Worm (Caenorhabditis elegans) whole organism, L4 larva: ENCODE measurements around the gene F28C10.1.

ENCODE experiments used
- D1046.2 ChIP-seq: fragments of 200-800 bp; sonication (Bioruptor generic); IDR thresholded peaks from 2 replicates; pipeline ENCODE4 v1.3.6; 2022; ENCODE audit warnings: missing genetic modification characterization, missing compliant biosample characterization
- R02D3.7 ChIP-seq: fragments of 150-350 bp; sonication (generic microtip); optimal IDR thresholded peaks from 3 replicates; lab custom pipeline; 2014; ENCODE audit warnings: missing biosample characterization, missing genetic modification characterization
- T20F7.1 ChIP-seq: fragments of 200-800 bp; sonication (Bioruptor generic); optimal IDR thresholded peaks from 2 replicates; lab custom pipeline; 2018; ENCODE audit warnings: mild to moderate bottlenecking, missing genetic modification characterization, missing compliant biosample characterization
- ZK546.5 ChIP-seq, 2 experiments: sonication (generic microtip); optimal IDR thresholded peaks; 2 replicates each; lab custom pipeline; 2017; ENCODE audit warnings: missing biosample characterization in 2 of 2, missing genetic modification characterization in 2 of 2
- aly-2 ChIP-seq: sonication (generic microtip); optimal IDR thresholded peaks from 2 replicates; lab custom pipeline; 2018; ENCODE audit warnings: missing biosample characterization, missing genetic modification characterization
- ama-1 ChIP-seq: fragments of 150-350 bp; optimal IDR thresholded peaks from 2 replicates; lab custom pipeline; 2014; ENCODE audit warnings: inconsistent platforms, mixed read lengths
- arid-1 ChIP-seq: fragments of 200-800 bp; sonication (Bioruptor generic); conservative IDR thresholded peaks from 2 replicates; pipeline ENCODE4 v1.3.6; 2022; ENCODE audit warnings: missing genetic modification reagents, missing genetic modification characterization, missing compliant biosample characterization
- attf-4 ChIP-seq: sonication (generic microtip); optimal IDR thresholded peaks from 3 replicates; lab custom pipeline; 2017; ENCODE audit warnings: missing biosample characterization, missing genetic modification characterization
- ceh-20 ChIP-seq: fragments of 200-800 bp; sonication (Bioruptor generic); IDR thresholded peaks from 2 replicates; pipeline ENCODE4 v1.3.6; 2022; ENCODE audit warnings: missing genetic modification reagents, missing genetic modification characterization, missing compliant biosample characterization
- ceh-28 ChIP-seq: fragments of 150-350 bp; optimal IDR thresholded peaks from 2 replicates; lab custom pipeline; 2014; ENCODE audit warnings: missing biosample characterization, missing genetic modification reagents, missing genetic modification characterization
- ceh-44 ChIP-seq: fragments of 200-800 bp; sonication (Bioruptor generic); IDR thresholded peaks from 2 replicates; pipeline ENCODE4 v1.3.6; 2022; ENCODE audit warnings: missing genetic modification reagents, missing genetic modification characterization, missing compliant biosample characterization
- ces-1 ChIP-seq: fragments of 150-350 bp; sonication (generic microtip); optimal IDR thresholded peaks from 4 replicates; lab custom pipeline; 2014; ENCODE audit warnings: missing biosample characterization, missing genetic modification reagents, missing genetic modification characterization
- ctbp-1 ChIP-seq: fragments of 200-800 bp; sonication (Bioruptor generic); IDR thresholded peaks from 2 replicates; pipeline ENCODE4 v1.3.6; 2022; ENCODE audit warnings: missing genetic modification reagents, missing genetic modification characterization, missing compliant biosample characterization
- daf-12 ChIP-seq: fragments of 150-350 bp; optimal IDR thresholded peaks from 2 replicates; lab custom pipeline; 2014; ENCODE audit warnings: missing biosample characterization, missing genetic modification reagents, missing genetic modification characterization
- daf-16 ChIP-seq, 3 experiments: sonication (generic microtip); optimal IDR thresholded peaks; 2 replicates each; lab custom pipeline; 2016 to 2017; ENCODE audit warnings: missing genetic modification characterization in 3 of 3, missing genetic modification reagents in 3 of 3, mild to moderate bottlenecking in 2 of 3, missing compliant biosample characterization in 2 of 3, missing biosample characterization in 1 of 3, moderate library complexity in 1 of 3
- daf-8 ChIP-seq: fragments of 200-800 bp; sonication (Bioruptor generic); IDR thresholded peaks from 2 replicates; pipeline ENCODE4 v1.3.6; 2022; ENCODE audit warnings: missing genetic modification characterization, missing compliant biosample characterization
- dmd-6 ChIP-seq: fragments of 200-800 bp; sonication (Bioruptor generic); IDR thresholded peaks from 2 replicates; pipeline ENCODE4 v1.3.6; 2022; ENCODE audit warnings: missing genetic modification reagents, missing genetic modification characterization, missing compliant biosample characterization
- dpl-1 ChIP-seq: fragments of 150-350 bp; optimal IDR thresholded peaks from 2 replicates; lab custom pipeline; 2014; ENCODE audit warnings: missing biosample characterization, missing genetic modification reagents, missing genetic modification characterization
- dve-1 ChIP-seq: sonication (generic microtip); optimal IDR thresholded peaks from 2 replicates; lab custom pipeline; 2017; ENCODE audit warnings: antibody characterized with exemption, mild to moderate bottlenecking, missing genetic modification characterization, missing compliant biosample characterization; ENCODE audit not compliant: insufficient read depth
- egl-27 ChIP-seq: sonication (generic microtip); optimal IDR thresholded peaks from 3 replicates; lab custom pipeline; 2017; ENCODE audit warnings: missing biosample characterization, missing genetic modification reagents, missing genetic modification characterization
- egl-43 ChIP-seq: fragments of 200-800 bp; sonication (Bioruptor generic); IDR thresholded peaks from 2 replicates; pipeline ENCODE4 v1.3.6; 2022; ENCODE audit warnings: missing genetic modification reagents, missing genetic modification characterization, missing compliant biosample characterization
- gei-8 ChIP-seq: fragments of 200-800 bp; sonication (Bioruptor generic); optimal IDR thresholded peaks from 2 replicates; lab custom pipeline; 2018; ENCODE audit warnings: mild to moderate bottlenecking, missing genetic modification characterization, missing compliant biosample characterization
- hlh-11 ChIP-seq: fragments of 200-800 bp; sonication (Bioruptor generic); optimal IDR thresholded peaks from 2 replicates; lab custom pipeline; 2018; ENCODE audit warnings: mild to moderate bottlenecking, missing genetic modification characterization, missing compliant biosample characterization
- lin-15B ChIP-seq: fragments of 150-350 bp; sonication (generic microtip); optimal IDR thresholded peaks from 3 replicates; lab custom pipeline; 2014; ENCODE audit warnings: missing biosample characterization, missing genetic modification characterization
- lin-38 ChIP-seq: fragments of 200-800 bp; sonication (Bioruptor generic); IDR thresholded peaks from 2 replicates; pipeline ENCODE4 v1.3.6; 2022; ENCODE audit warnings: missing genetic modification reagents, missing genetic modification characterization, missing compliant biosample characterization
- lin-39 ChIP-seq: fragments of 150-350 bp; optimal IDR thresholded peaks from 2 replicates; lab custom pipeline; 2014; ENCODE audit warnings: missing biosample characterization, missing genetic modification reagents, missing genetic modification characterization
- madf-9 ChIP-seq: fragments of 200-800 bp; sonication (Bioruptor generic); conservative IDR thresholded peaks from 2 replicates; pipeline ENCODE4 v1.3.6; 2022; ENCODE audit warnings: missing genetic modification reagents, missing genetic modification characterization, missing compliant biosample characterization
- mes-2 ChIP-seq: sonication (generic microtip); optimal IDR thresholded peaks from 2 replicates; lab custom pipeline; 2016; ENCODE audit warnings: missing genotype, mild to moderate bottlenecking, missing genetic modification characterization, missing compliant biosample characterization; ENCODE audit not compliant: poor library complexity, severe bottlenecking
- mxl-2 ChIP-seq: fragments of 200-800 bp; sonication (Bioruptor generic); conservative IDR thresholded peaks from 2 replicates; pipeline ENCODE4 v1.3.6; 2022; ENCODE audit warnings: missing genetic modification reagents, missing genetic modification characterization, missing compliant biosample characterization
- mxl-3 ChIP-seq: fragments of 200-800 bp; sonication (Bioruptor generic); optimal IDR thresholded peaks from 2 replicates; lab custom pipeline; 2018; ENCODE audit warnings: mild to moderate bottlenecking, missing genetic modification characterization, missing compliant biosample characterization
- nhr-102 ChIP-seq: sonication (generic microtip); optimal IDR thresholded peaks from 2 replicates; lab custom pipeline; 2016; ENCODE audit warnings: mild to moderate bottlenecking, missing genetic modification characterization, moderate library complexity, missing compliant biosample characterization
- nhr-111 ChIP-seq: fragments of 200-800 bp; sonication (Bioruptor generic); optimal IDR thresholded peaks from 2 replicates; lab custom pipeline; 2018; ENCODE audit warnings: mild to moderate bottlenecking, missing genetic modification characterization, missing compliant biosample characterization
- nhr-28 ChIP-seq: fragments of 150-350 bp; optimal IDR thresholded peaks from 2 replicates; lab custom pipeline; 2014; ENCODE audit warnings: missing biosample characterization, missing genetic modification characterization
- nhr-41 ChIP-seq: fragments of 200-800 bp; sonication (Bioruptor generic); IDR thresholded peaks from 2 replicates; pipeline ENCODE4 v1.3.6; 2022; ENCODE audit warnings: missing genetic modification reagents, missing genetic modification characterization, missing compliant biosample characterization
- nhr-48 ChIP-seq: sonication (generic microtip); optimal IDR thresholded peaks from 2 replicates; lab custom pipeline; 2016; ENCODE audit warnings: mild to moderate bottlenecking, missing genetic modification characterization, missing compliant biosample characterization
- nhr-6 ChIP-seq: fragments of 150-350 bp; optimal IDR thresholded peaks from 2 replicates; lab custom pipeline; 2014; ENCODE audit warnings: missing biosample characterization, missing genetic modification characterization
- nhr-76 ChIP-seq: fragments of 150-350 bp; optimal IDR thresholded peaks from 2 replicates; lab custom pipeline; 2014; ENCODE audit warnings: missing biosample characterization, missing genetic modification characterization
- nhr-77 ChIP-seq: fragments of 150-350 bp; optimal IDR thresholded peaks from 2 replicates; lab custom pipeline; 2014; ENCODE audit warnings: missing biosample characterization, missing genetic modification characterization
- pha-4 ChIP-seq, 2 experiments: fragments of 150-350 bp in 1 of 2; fragments of 200-800 bp in 1 of 2; sonication (Bioruptor generic) in 1 of 2; IDR thresholded peaks in 1 of 2; optimal IDR thresholded peaks in 1 of 2; 2 replicates each; pipeline versions ENCODE4 v1.3.6 to Lab custom; 2014 to 2022; ENCODE audit warnings: missing genetic modification characterization in 2 of 2, missing genetic modification reagents in 2 of 2, missing biosample characterization in 1 of 2, missing compliant biosample characterization in 1 of 2
- pqm-1 ChIP-seq: sonication (generic microtip); optimal IDR thresholded peaks from 2 replicates; lab custom pipeline; 2017; ENCODE audit warnings: missing biosample characterization, missing genetic modification characterization
- rbr-2 ChIP-seq: sonication (generic microtip); optimal IDR thresholded peaks from 2 replicates; lab custom pipeline; 2016; ENCODE audit warnings: missing genotype, missing genetic modification characterization, missing compliant biosample characterization
- sdz-12 ChIP-seq: fragments of 200-800 bp; sonication (Bioruptor generic); optimal IDR thresholded peaks from 2 replicates; lab custom pipeline; 2018; ENCODE audit warnings: mild to moderate bottlenecking, missing genetic modification characterization, missing compliant biosample characterization
- snpc-1.2 ChIP-seq: fragments of 200-800 bp; sonication (Bioruptor generic); IDR thresholded peaks from 2 replicates; pipeline ENCODE4 v1.3.6; 2022; ENCODE audit warnings: missing genetic modification reagents, missing genetic modification characterization, missing compliant biosample characterization
- spr-1 ChIP-seq: sonication (generic microtip); optimal IDR thresholded peaks from 2 replicates; lab custom pipeline; 2016; ENCODE audit warnings: mild to moderate bottlenecking, missing genetic modification characterization, missing compliant biosample characterization
- tra-1 ChIP-seq: fragments of 200-800 bp; sonication (Bioruptor generic); IDR thresholded peaks from 2 replicates; pipeline ENCODE4 v1.3.6; 2022; ENCODE audit warnings: missing genetic modification reagents, missing genetic modification characterization, missing compliant biosample characterization
- vab-7 ChIP-seq: fragments of 200-800 bp; sonication (Bioruptor generic); IDR thresholded peaks from 2 replicates; pipeline ENCODE4 v1.3.6; 2022; ENCODE audit warnings: missing genetic modification reagents, missing genetic modification characterization, missing compliant biosample characterization
- zfp-3 ChIP-seq: fragments of 200-800 bp; sonication (Bioruptor generic); conservative IDR thresholded peaks from 2 replicates; pipeline ENCODE4 v1.3.6; 2022; ENCODE audit warnings: missing genetic modification reagents, missing genetic modification characterization, missing compliant biosample characterization

F28C10.1 gene

ce11 chrX:551175-551729, 8.3 kb downstream of the F28C10.1 start, which contains the start of gene F57C12.2 (continued):
- TF ChIP-seq mes-2 (tag; lab: Kevin White, UChicago) (no peak), daf-12 (tag; lab: Kevin White, UChicago) (no peak), daf-16 (GFP tag; optimal IDR thresholded peaks at IDR 0.05; lab: Kevin White, UChicago) (peak in 1 of 2 experiments; percentile 18), daf-16 (tag; optimal IDR thresholded peaks at IDR 0.05; lab: Kevin White, UChicago) (peak; percentile 98), egl-27 (tag; lab: Kevin White, UChicago) (no peak), lin-38 (GFP tag; lab: Robert Waterston, UW) (no peak), sdz-12 (GFP tag; lab: Kevin White, UChicago) (no peak), attf-4 (tag; lab: Kevin White, UChicago) (no peak), pha-4 (GFP tag; IDR thresholded peaks at IDR 0.05; lab: Robert Waterston, UW) (no peak), pha-4 (tag; optimal IDR thresholded peaks at IDR 0.05; lab: Kevin White, UChicago) (no peak), dpl-1 (GFP tag; lab: Kevin White, UChicago) (no peak), nhr-48 (tag; lab: Kevin White, UChicago) (no peak), pqm-1 (tag; lab: Kevin White, UChicago) (peak; percentile 68), ceh-20 (GFP tag; lab: Robert Waterston, UW) (no peak)

ce11 chrX:553420-553819, 10.5 kb downstream of the F28C10.1 start:
- no peak for TF ChIP-seq rbr-2 (tag; lab: Kevin White, UChicago)
- no peak for TF ChIP-seq madf-9
- no peak for TF ChIP-seq D1046.2 (GFP tag; lab: Robert Waterston, UW)
- no peak for TF ChIP-seq spr-1
- peak; percentile 60 for TF ChIP-seq dmd-6 (GFP tag; lab: Robert Waterston, UW)
- peak; percentile 55 for TF ChIP-seq hlh-11
- no peak for TF ChIP-seq vab-7 (GFP tag; lab: Robert Waterston, UW)
- no peak for TF ChIP-seq zfp-3
- TF ChIP-seq gei-8 (GFP tag; lab: Kevin White, UChicago), result no peak
- TF ChIP-seq nhr-76 (tag; lab: Kevin White, UChicago), result no peak
- peak; percentile 28 for TF ChIP-seq mxl-3 (GFP tag; lab: Kevin White, UChicago)
- no peak for TF ChIP-seq snpc-1.2 (GFP tag; lab: Robert Waterston, UW)
- TF ChIP-seq mxl-2 (GFP tag; lab: Robert Waterston, UW), result no peak
- no peak for TF ChIP-seq lin-39 (tag; lab: Kevin White, UChicago)
- TF ChIP-seq tra-1, result 0 out of 2 replicates have a peak, but pooled peaks have one; percentile 34
- peak; percentile 63 for TF ChIP-seq dve-1 (tag; lab: Kevin White, UChicago)
- no peak for TF ChIP-seq ceh-44 (GFP tag; lab: Robert Waterston, UW)
- peak; percentile 2 for TF ChIP-seq mes-2 (tag; lab: Kevin White, UChicago)
- peak; percentile 96 for TF ChIP-seq pqm-1 (tag; lab: Kevin White, UChicago)
- no peak for TF ChIP-seq ctbp-1 (GFP tag; lab: Robert Waterston, UW)
- TF ChIP-seq egl-43 (GFP tag; lab: Robert Waterston, UW), result no peak
- TF ChIP-seq ceh-20 (GFP tag; lab: Robert Waterston, UW), result no peak
- no peak for TF ChIP-seq daf-16 (GFP tag; optimal IDR thresholded peaks at IDR 0.05; lab: Kevin White, UChicago)
- TF ChIP-seq daf-16 (tag; optimal IDR thresholded peaks at IDR 0.05; lab: Kevin White, UChicago), result peak; percentile 66
- no peak for TF ChIP-seq nhr-6 (tag; lab: Kevin White, UChicago)
- TF ChIP-seq ama-1, result no peak
- TF ChIP-seq ZK546.5 (tag; optimal IDR thresholded peaks at IDR 0.05; lab: Kevin White, UChicago), result no peak
- no peak for TF ChIP-seq nhr-111
- TF ChIP-seq aly-2 (tag; lab: Kevin White, UChicago), result no peak
- no peak for TF ChIP-seq nhr-102 (tag; lab: Kevin White, UChicago)
- no peak for TF ChIP-seq R02D3.7 (tag; lab: Kevin White, UChicago)
- TF ChIP-seq lin-15B (tag; lab: Kevin White, UChicago), result no peak
- TF ChIP-seq nhr-77 (tag; lab: Kevin White, UChicago), result peak; percentile 39
- TF ChIP-seq arid-1 (GFP tag; lab: Robert Waterston, UW), result no peak
- TF ChIP-seq ces-1, result no peak
- TF ChIP-seq nhr-41, result no peak
- TF ChIP-seq daf-8 (GFP tag; lab: Robert Waterston, UW), result no peak
- TF ChIP-seq ceh-28, result no peak
- TF ChIP-seq nhr-28 (tag; lab: Kevin White, UChicago), result peak; percentile 80
- TF ChIP-seq T20F7.1 (GFP tag; lab: Kevin White, UChicago), result no peak
